Worm (Caenorhabditis elegans) whole organism, L4 larva: ENCODE measurements around the gene M01F1.8.
A peak's percentile ranks its signal among the peaks of the same experiment; 100 is the strongest.

Experiments used
- F26F4.8 ChIP-seq: fragments of 200-800 bp; sonication (Bioruptor generic); conservative IDR thresholded peaks from 2 replicates; pipeline ENCODE4 v1.3.6; 2022; ENCODE audit warnings: missing genetic modification characterization, missing compliant biosample characterization
- ZK546.5 ChIP-seq, 2 experiments: sonication (generic microtip); optimal IDR thresholded peaks; 2 replicates each; lab custom pipeline; 2017; ENCODE audit warnings: missing biosample characterization in 2 of 2, missing genetic modification characterization in 2 of 2
- aha-1 ChIP-seq: fragments of 150-350 bp; peaks from one replicate; lab custom pipeline; 2014; ENCODE audit warnings: missing biosample characterization, missing genetic modification characterization
- ama-1 ChIP-seq: fragments of 150-350 bp; optimal IDR thresholded peaks from 2 replicates; lab custom pipeline; 2014; ENCODE audit warnings: inconsistent platforms, mixed read lengths
- ceh-32 ChIP-seq: sonication (generic microtip); optimal IDR thresholded peaks from 2 replicates; lab custom pipeline; 2016; ENCODE audit warnings: mild to moderate bottlenecking, missing genetic modification characterization, missing compliant biosample characterization; ENCODE audit not compliant: poor library complexity
- ces-1 ChIP-seq: fragments of 150-350 bp; sonication (generic microtip); optimal IDR thresholded peaks from 4 replicates; lab custom pipeline; 2014; ENCODE audit warnings: missing biosample characterization, missing genetic modification reagents, missing genetic modification characterization
- duxl-1 ChIP-seq: sonication (generic microtip); optimal IDR thresholded peaks from 2 replicates; lab custom pipeline; 2016; ENCODE audit warnings: mild to moderate bottlenecking, missing genetic modification characterization, moderate library complexity, missing compliant biosample characterization; ENCODE audit not compliant: poor library complexity
- egl-27 ChIP-seq: sonication (generic microtip); optimal IDR thresholded peaks from 3 replicates; lab custom pipeline; 2017; ENCODE audit warnings: missing biosample characterization, missing genetic modification reagents, missing genetic modification characterization
- lin-39 ChIP-seq: fragments of 150-350 bp; optimal IDR thresholded peaks from 2 replicates; lab custom pipeline; 2014; ENCODE audit warnings: missing biosample characterization, missing genetic modification reagents, missing genetic modification characterization
- mxl-3 ChIP-seq: fragments of 200-800 bp; sonication (Bioruptor generic); optimal IDR thresholded peaks from 2 replicates; lab custom pipeline; 2018; ENCODE audit warnings: mild to moderate bottlenecking, missing genetic modification characterization, missing compliant biosample characterization
- nhr-237 ChIP-seq: sonication (generic microtip); optimal IDR thresholded peaks from 2 replicates; lab custom pipeline; 2017; ENCODE audit warnings: missing biosample characterization, missing genetic modification characterization
- nhr-28 ChIP-seq: fragments of 150-350 bp; optimal IDR thresholded peaks from 2 replicates; lab custom pipeline; 2014; ENCODE audit warnings: missing biosample characterization, missing genetic modification characterization
- nhr-42 ChIP-seq: fragments of 200-800 bp; sonication (Bioruptor generic); IDR thresholded peaks from 2 replicates; pipeline ENCODE4 v1.3.6; 2022; ENCODE audit warnings: missing genetic modification characterization, missing compliant biosample characterization
- spr-1 ChIP-seq: sonication (generic microtip); optimal IDR thresholded peaks from 2 replicates; lab custom pipeline; 2016; ENCODE audit warnings: mild to moderate bottlenecking, missing genetic modification characterization, missing compliant biosample characterization

DNA sequence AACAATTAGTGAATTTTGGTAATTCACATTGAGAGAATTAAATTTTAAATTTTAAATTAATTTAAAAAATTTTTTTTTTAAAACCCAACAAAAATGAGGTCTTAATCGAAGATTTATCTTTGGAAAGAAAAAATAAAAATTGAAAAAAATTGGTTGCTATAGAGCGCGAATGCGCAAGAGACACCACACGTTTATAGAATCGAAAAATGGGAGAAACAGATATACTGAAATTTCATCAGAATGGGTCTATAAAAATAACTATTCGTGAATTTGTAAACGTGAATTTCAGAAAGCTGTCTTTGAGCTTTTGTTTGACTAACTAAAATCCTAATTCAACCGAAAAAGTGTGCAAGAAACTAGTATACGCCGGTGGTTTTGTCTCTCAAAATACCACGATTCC is 38.1 kb upstream of the M01F1.8 start:
- TF ChIP-seq ZK546.5 (tag; optimal IDR thresholded peaks at IDR 0.05; lab: Kevin White, UChicago) (no peak), ama-1 (no peak), nhr-42 (GFP tag; lab: Robert Waterston, UW) (no peak), nhr-28 (tag; lab: Kevin White, UChicago) (peak; percentile 39), mxl-3 (GFP tag; lab: Kevin White, UChicago) (no peak), aha-1 (tag; lab: Kevin White, UChicago) (no peak), F26F4.8 (no peak), egl-27 (tag; lab: Kevin White, UChicago) (no peak), lin-39 (tag; lab: Kevin White, UChicago) (no peak), ces-1 (GFP tag; lab: Kevin White, UChicago) (no peak), spr-1 (tag; lab: Kevin White, UChicago) (no peak), duxl-1 (tag; lab: Kevin White, UChicago) (no peak), nhr-237 (tag; lab: Kevin White, UChicago) (no peak), ceh-32 (tag; lab: Kevin White, UChicago) (no peak)
